Fruit fly (Drosophila melanogaster) whole organism, prepupa: ENCODE data around the gene Kah.

Source experiments
- Blimp-1 ChIP-seq: fragments of 200-800 bp; sonication (Bioruptor generic); optimal IDR thresholded peaks from 3 replicates; lab custom pipeline; 2017; ENCODE audit warnings: missing biosample characterization, missing genetic modification characterization, mild to moderate bottlenecking, moderate library complexity, missing genetic modification reagents
- CG10631 ChIP-seq: fragments of 200-800 bp; sonication (Bioruptor generic); optimal IDR thresholded peaks from 2 replicates; lab custom pipeline; 2016; ENCODE audit warnings: missing biosample characterization, missing genetic modification characterization
- CG11762 ChIP-seq: fragments of 200-800 bp; sonication (Bioruptor generic); optimal IDR thresholded peaks from 3 replicates; lab custom pipeline; 2016; ENCODE audit warnings: missing biosample characterization, missing genetic modification characterization; ENCODE audit not compliant: insufficient read depth
- CG15336 ChIP-seq: fragments of 200-800 bp; sonication (Bioruptor generic); IDR thresholded peaks from 2 replicates; pipeline ENCODE4 v1.3.6; 2022; ENCODE audit warnings: missing biosample characterization, missing genetic modification characterization
- CG1621 ChIP-seq: fragments of 200-800 bp; sonication (Bioruptor generic); optimal IDR thresholded peaks from 3 replicates; lab custom pipeline; 2018; ENCODE audit warnings: missing biosample characterization, mild to moderate bottlenecking, missing genetic modification characterization
- CG3032 ChIP-seq: fragments of 200-800 bp; optimal IDR thresholded peaks from 2 replicates; lab custom pipeline; 2019; ENCODE audit warnings: missing biosample characterization, mild to moderate bottlenecking, missing genetic modification characterization, moderate library complexity
- CG31627 ChIP-seq: fragments of 200-800 bp; sonication (Bioruptor generic); optimal IDR thresholded peaks from 3 replicates; lab custom pipeline; 2016; ENCODE audit warnings: missing biosample characterization, missing genetic modification characterization
- CG32006 ChIP-seq: fragments of 200-800 bp; sonication (Bioruptor generic); optimal IDR thresholded peaks from 3 replicates; lab custom pipeline; 2017; ENCODE audit warnings: missing biosample characterization, mild to moderate bottlenecking, missing genetic modification characterization
- CG34406 ChIP-seq: fragments of 200-800 bp; sonication (Bioruptor generic); optimal IDR thresholded peaks from 3 replicates; lab custom pipeline; 2016; ENCODE audit warnings: missing biosample characterization, missing genetic modification characterization
- CG3919 ChIP-seq: fragments of 200-800 bp; sonication (Bioruptor generic); optimal IDR thresholded peaks from 3 replicates; lab custom pipeline; 2016; ENCODE audit warnings: missing biosample characterization, missing genetic modification characterization
- CG4318 ChIP-seq: fragments of 200-800 bp; sonication (Bioruptor generic); optimal IDR thresholded peaks from 3 replicates; lab custom pipeline; 2017; ENCODE audit warnings: missing biosample characterization, mild to moderate bottlenecking, missing genetic modification characterization
- CG6163 ChIP-seq: fragments of 200-800 bp; sonication (Bioruptor generic); IDR thresholded peaks from 3 replicates; pipeline ENCODE4 v1.3.6; 2022; ENCODE audit warnings: missing biosample characterization, missing genetic modification characterization
- CG6276 ChIP-seq: fragments of 200-800 bp; sonication (Bioruptor generic); optimal IDR thresholded peaks from 2 replicates; lab custom pipeline; 2017; ENCODE audit warnings: missing biosample characterization, mild to moderate bottlenecking, missing genetic modification characterization
- CG6792 ChIP-seq: fragments of 200-800 bp; sonication (Bioruptor generic); optimal IDR thresholded peaks from 3 replicates; lab custom pipeline; 2016; ENCODE audit warnings: missing biosample characterization, missing genetic modification characterization
- CG6854 ChIP-seq: fragments of 200-800 bp; sonication (Bioruptor generic); optimal IDR thresholded peaks from 2 replicates; lab custom pipeline; 2017; ENCODE audit warnings: missing biosample characterization, mild to moderate bottlenecking, missing genetic modification characterization
- CG8119 ChIP-seq: fragments of 200-800 bp; sonication (Bioruptor generic); IDR thresholded peaks from 3 replicates; pipeline ENCODE4 v1.3.6; 2022; ENCODE audit warnings: missing biosample characterization, missing genetic modification characterization
- CG8632 ChIP-seq: fragments of 200-800 bp; sonication (Bioruptor generic); optimal IDR thresholded peaks from 3 replicates; lab custom pipeline; 2016; ENCODE audit warnings: missing biosample characterization, missing genetic modification characterization
- Eip78C ChIP-seq: fragments of 200-800 bp; sonication (Bioruptor generic); peaks from one replicate; lab custom pipeline; 2016; ENCODE audit warnings: missing biosample characterization, missing genetic modification characterization
- Eip93F ChIP-seq: fragments of 200-800 bp; sonication (Bioruptor generic); optimal IDR thresholded peaks from 2 replicates; lab custom pipeline; 2016; ENCODE audit warnings: missing biosample characterization, mild to moderate bottlenecking, missing genetic modification characterization
- Ets21C ChIP-seq: fragments of 200-800 bp; sonication (Bioruptor generic); optimal IDR thresholded peaks from 3 replicates; lab custom pipeline; 2016; ENCODE audit warnings: missing biosample characterization, missing genetic modification characterization
- Ets96B ChIP-seq: fragments of 200-800 bp; optimal IDR thresholded peaks from 2 replicates; lab custom pipeline; 2019; ENCODE audit warnings: missing biosample characterization, mild to moderate bottlenecking, missing genetic modification characterization, moderate library complexity
- Gug ChIP-seq: fragments of 200-800 bp; sonication (Bioruptor generic); IDR thresholded peaks from 2 replicates; pipeline ENCODE4 v1.3.6; 2022; ENCODE audit warnings: missing biosample characterization, missing genetic modification characterization
- Hr38 ChIP-seq: sonication (Bioruptor generic); optimal IDR thresholded peaks from 2 replicates; lab custom pipeline; 2016; ENCODE audit warnings: missing biosample characterization, missing genetic modification characterization
- Hr39 ChIP-seq: fragments of 200-800 bp; sonication (Bioruptor generic); optimal IDR thresholded peaks from 2 replicates; lab custom pipeline; 2016; ENCODE audit warnings: missing biosample characterization, missing genetic modification characterization
- Hr4 ChIP-seq: fragments of 200-800 bp; sonication (Bioruptor generic); optimal IDR thresholded peaks from 3 replicates; lab custom pipeline; 2016; ENCODE audit warnings: missing biosample characterization, missing genetic modification characterization
- Lpt ChIP-seq: fragments of 200-800 bp; sonication (Bioruptor generic); optimal IDR thresholded peaks from 3 replicates; lab custom pipeline; 2016; ENCODE audit warnings: missing biosample characterization, missing genetic modification characterization
- Met ChIP-seq: fragments of 200-800 bp; sonication (Bioruptor generic); optimal IDR thresholded peaks from 3 replicates; lab custom pipeline; 2016; ENCODE audit warnings: missing biosample characterization, missing genetic modification characterization
- OdsH ChIP-seq: fragments of 200-800 bp; sonication (Bioruptor generic); optimal IDR thresholded peaks from 3 replicates; lab custom pipeline; 2016; ENCODE audit warnings: missing biosample characterization, missing genetic modification characterization
- Smox ChIP-seq: fragments of 200-800 bp; sonication (Bioruptor generic); optimal IDR thresholded peaks from 3 replicates; lab custom pipeline; 2016; ENCODE audit warnings: missing biosample characterization, missing genetic modification characterization
- Sox14 ChIP-seq: fragments of 200-800 bp; sonication (Bioruptor generic); optimal IDR thresholded peaks from 3 replicates; lab custom pipeline; 2016; ENCODE audit warnings: missing biosample characterization, missing genetic modification characterization
- Sox15 ChIP-seq: fragments of 200-800 bp; sonication (Bioruptor generic); optimal IDR thresholded peaks from 3 replicates; lab custom pipeline; 2016; ENCODE audit warnings: missing biosample characterization, missing genetic modification characterization
- achi ChIP-seq: fragments of 200-800 bp; sonication (Bioruptor generic); optimal IDR thresholded peaks from 3 replicates; lab custom pipeline; 2016; ENCODE audit warnings: missing biosample characterization, missing genetic modification characterization
- acj6 ChIP-seq: fragments of 200-800 bp; sonication (Bioruptor generic); optimal IDR thresholded peaks from 3 replicates; lab custom pipeline; 2016; ENCODE audit warnings: missing biosample characterization, missing genetic modification characterization
- cyc ChIP-seq: fragments of 200-800 bp; sonication (Bioruptor generic); optimal IDR thresholded peaks from 3 replicates; lab custom pipeline; 2016; ENCODE audit warnings: missing biosample characterization, missing genetic modification characterization
- dsx ChIP-seq: fragments of 200-800 bp; optimal IDR thresholded peaks from 3 replicates; lab custom pipeline; 2019; ENCODE audit warnings: missing biosample characterization, mild to moderate bottlenecking, missing genetic modification characterization, moderate library complexity; ENCODE audit not compliant: poor library complexity, severe bottlenecking
- eg ChIP-seq: fragments of 200-800 bp; sonication (Bioruptor generic); IDR thresholded peaks from 3 replicates; pipeline ENCODE4 v1.3.6; 2022; ENCODE audit warnings: missing biosample characterization, missing genetic modification characterization
- esn ChIP-seq: fragments of 200-800 bp; sonication (Bioruptor generic); optimal IDR thresholded peaks from 2 replicates; lab custom pipeline; 2016; ENCODE audit warnings: missing biosample characterization, mild to moderate bottlenecking, missing genetic modification characterization, moderate library complexity
- fkh ChIP-seq: fragments of 200-800 bp; sonication (Bioruptor generic); optimal IDR thresholded peaks from 3 replicates; lab custom pipeline; 2017; ENCODE audit warnings: missing biosample characterization, mild to moderate bottlenecking, missing genetic modification characterization, moderate library complexity
- lz ChIP-seq: fragments of 200-800 bp; sonication (Bioruptor generic); optimal IDR thresholded peaks from 3 replicates; lab custom pipeline; 2016; ENCODE audit warnings: missing biosample characterization, missing genetic modification characterization
- net ChIP-seq: fragments of 200-800 bp; sonication (Bioruptor generic); optimal IDR thresholded peaks from 3 replicates; lab custom pipeline; 2016; ENCODE audit warnings: missing biosample characterization, missing genetic modification characterization
- pdm3 ChIP-seq: fragments of 200-800 bp; sonication (Bioruptor generic); optimal IDR thresholded peaks from 3 replicates; lab custom pipeline; 2016; ENCODE audit warnings: missing biosample characterization, missing genetic modification characterization
- salr ChIP-seq, 2 experiments: fragments of 200-800 bp; sonication (Bioruptor generic); optimal IDR thresholded peaks; 3 replicates each; lab custom pipeline; 2016 to 2018; ENCODE audit warnings: missing biosample characterization in 2 of 2, missing genetic modification characterization in 2 of 2, mild to moderate bottlenecking in 1 of 2
- spab ChIP-seq: fragments of 200-800 bp; sonication (Bioruptor generic); optimal IDR thresholded peaks from 2 replicates; lab custom pipeline; 2017; ENCODE audit warnings: missing biosample characterization, mild to moderate bottlenecking, missing genetic modification characterization, missing genetic modification reagents
- svp ChIP-seq: fragments of 200-800 bp; sonication (Bioruptor generic); peaks from one replicate; lab custom pipeline; 2016; ENCODE audit warnings: missing biosample characterization, missing genetic modification characterization
- topi ChIP-seq: fragments of 200-800 bp; sonication (Bioruptor generic); optimal IDR thresholded peaks from 3 replicates; lab custom pipeline; 2016; ENCODE audit warnings: missing biosample characterization, missing genetic modification characterization
- vri ChIP-seq: fragments of 200-800 bp; sonication (Bioruptor generic); optimal IDR thresholded peaks from 3 replicates; lab custom pipeline; 2016; ENCODE audit warnings: missing biosample characterization, mild to moderate bottlenecking, missing genetic modification characterization

Kah gene

dm6 chr3L:565964-566627 is 23.0 kb downstream of the Kah start (continued):
- TF ChIP-seq CG15336 (GFP tag; lab: Robert Waterston, UW) = peak; percentile 91
- peak; percentile 93 for TF ChIP-seq lz (GFP tag; lab: Kevin White, UChicago)
- peak; percentile 95 for TF ChIP-seq Sox14
- peak; percentile 78 for TF ChIP-seq CG6854
- peak; percentile 91 for TF ChIP-seq CG6792 (GFP tag; lab: Kevin White, UChicago)
- peak; percentile 81 for TF ChIP-seq Lpt (GFP tag; lab: Kevin White, UChicago)
- peak; percentile 89 for TF ChIP-seq Ets96B (tag; lab: Kevin White, UChicago)
- TF ChIP-seq spab = peak; percentile 88
- peak; percentile 88 for TF ChIP-seq achi (GFP tag; lab: Kevin White, UChicago)
- peak; percentile 86 for TF ChIP-seq CG1621 (tag; lab: Kevin White, UChicago)
- TF ChIP-seq Eip78C (GFP tag; lab: Kevin White, UChicago) = peak; percentile 97
- peak; percentile 90 for TF ChIP-seq CG3919 (GFP tag; lab: Kevin White, UChicago)
- no peak for TF ChIP-seq fkh (GFP tag; lab: Kevin White, UChicago)
- TF ChIP-seq Hr38 (GFP tag; lab: Kevin White, UChicago) = no peak
- peak; percentile 48 for TF ChIP-seq vri (GFP tag; lab: Kevin White, UChicago)
- TF ChIP-seq CG3032 = peak; percentile 92
- peak; percentile 83 for TF ChIP-seq eg (GFP tag; lab: Robert Waterston, UW)
- TF ChIP-seq CG34406 (GFP tag; lab: Kevin White, UChicago) = peak; percentile 85
- peak; percentile 92 for TF ChIP-seq cyc
- peak; percentile 90 for TF ChIP-seq Smox (GFP tag; lab: Kevin White, UChicago)
- peak; percentile 89 for TF ChIP-seq Sox15 (GFP tag; lab: Kevin White, UChicago)
- TF ChIP-seq CG6163 (GFP tag; lab: Robert Waterston, UW) = peak; percentile 73
- peak; percentile 98 for TF ChIP-seq svp (GFP tag; lab: Kevin White, UChicago)
- TF ChIP-seq OdsH (GFP tag; lab: Kevin White, UChicago) = peak; percentile 89

- TF ChIP-seq topi (GFP tag; lab: Kevin White, UChicago) (no peak), Blimp-1 (GFP tag; lab: Kevin White, UChicago) (peak; percentile 2), dsx (GFP tag; lab: Kevin White, UChicago) (peak; percentile 97)
These were observed 23.5 kb downstream of the Kah start for dm6 chr3L:565561-565960.

- TF ChIP-seq Sox14 = peak; percentile 61
- peak; percentile 69 for TF ChIP-seq eg (GFP tag; lab: Robert Waterston, UW)
- TF ChIP-seq CG11762 (GFP tag; lab: Kevin White, UChicago) = peak; percentile 10
- no peak for TF ChIP-seq salr (GFP tag; optimal IDR thresholded peaks at IDR 0.05; lab: Kevin White, UChicago)
- no peak for TF ChIP-seq Eip93F (GFP tag; lab: Kevin White, UChicago)
- TF ChIP-seq esn (GFP tag; lab: Kevin White, UChicago) = peak; percentile 27
- TF ChIP-seq Hr38 (GFP tag; lab: Kevin White, UChicago) = no peak
- peak; percentile 76 for TF ChIP-seq Hr4
- peak; percentile 26 for TF ChIP-seq Hr39 (GFP tag; lab: Kevin White, UChicago)
- TF ChIP-seq CG3032 = no peak
- TF ChIP-seq OdsH (GFP tag; lab: Kevin White, UChicago) = peak; percentile 47
- peak; percentile 53 for TF ChIP-seq pdm3 (GFP tag; lab: Kevin White, UChicago)
- peak; percentile 1 for TF ChIP-seq CG10631
- TF ChIP-seq CG34406 (GFP tag; lab: Kevin White, UChicago) = no peak
- TF ChIP-seq CG8632 (GFP tag; lab: Kevin White, UChicago) = no peak
- TF ChIP-seq achi (GFP tag; lab: Kevin White, UChicago) = peak; percentile 44
- peak; percentile 78 for TF ChIP-seq CG32006
- TF ChIP-seq acj6 (GFP tag; lab: Kevin White, UChicago) = peak; percentile 5
- peak; percentile 79 for TF ChIP-seq CG15336 (GFP tag; lab: Robert Waterston, UW)
- peak; percentile 27 for TF ChIP-seq CG3919 (GFP tag; lab: Kevin White, UChicago)
- peak; percentile 48 for TF ChIP-seq net (GFP tag; lab: Kevin White, UChicago)
- no peak for TF ChIP-seq CG6276 (GFP tag; lab: Kevin White, UChicago)
- TF ChIP-seq CG31627 = no peak
- TF ChIP-seq Smox (GFP tag; lab: Kevin White, UChicago) = no peak
- no peak for TF ChIP-seq Met
- TF ChIP-seq CG4318 (GFP tag; lab: Kevin White, UChicago) = peak; percentile 31
- TF ChIP-seq Ets21C (GFP tag; lab: Kevin White, UChicago) = no peak
- no peak for TF ChIP-seq CG1621 (tag; lab: Kevin White, UChicago)
- no peak for TF ChIP-seq Gug (GFP tag; lab: Robert Waterston, UW)
- no peak for TF ChIP-seq Sox15 (GFP tag; lab: Kevin White, UChicago)
- TF ChIP-seq svp (GFP tag; lab: Kevin White, UChicago) = no peak
- no peak for TF ChIP-seq Ets96B (tag; lab: Kevin White, UChicago)
- peak; percentile 79 for TF ChIP-seq CG8119 (GFP tag; lab: Robert Waterston, UW)
These were observed 25.1 kb downstream of the Kah start for dm6 chr3L:563951-564350.
